Worm (Caenorhabditis elegans): ENCODE results near the gene nhr-37.

DNA sequence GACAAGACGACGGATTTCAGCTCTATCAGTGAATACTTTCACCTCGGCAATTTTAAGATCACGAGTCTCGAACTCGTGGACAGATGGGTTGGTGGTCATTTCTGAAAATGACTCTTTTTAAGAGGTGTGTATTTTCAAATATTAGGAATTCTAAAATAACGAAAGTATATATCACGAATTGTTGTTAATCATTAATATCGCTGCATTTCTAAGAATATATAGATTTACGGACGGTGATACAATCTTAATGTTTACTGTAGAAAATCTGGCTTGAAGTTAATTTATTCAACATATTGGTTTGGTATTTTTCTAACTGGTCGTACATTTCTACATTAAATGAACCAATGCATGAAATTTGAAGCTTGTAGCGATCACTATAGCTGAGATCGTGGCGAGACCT is 16.7 kb upstream of the nhr-37 start, which contains the start of gene ZK1055.7:
- TF ChIP-seq ceh-2 (tag; optimal IDR thresholded peaks at IDR 0.05): no peak
- TF ChIP-seq ceh-31 (tag; optimal IDR thresholded peaks at IDR 0.05): no peak
- no peak for TF ChIP-seq ets-4 (tag; optimal IDR thresholded peaks at IDR 0.05)
- TF ChIP-seq unc-42 (tag; optimal IDR thresholded peaks at IDR 0.05): no peak
- no peak for TF ChIP-seq nhr-232 (tag; optimal IDR thresholded peaks at IDR 0.05)
- TF ChIP-seq tbx-2 (tag; optimal IDR thresholded peaks at IDR 0.05): no peak
- no peak for TF ChIP-seq sox-4 (tag; optimal IDR thresholded peaks at IDR 0.05)
- TF ChIP-seq ceh-6 (GFP tag; optimal IDR thresholded peaks at IDR 0.05): no peak
- TF ChIP-seq nhr-11 (tag; optimal IDR thresholded peaks at IDR 0.05): no peak
